Fruit fly (Drosophila melanogaster): ENCODE data around the gene Gr10a.

The Gr10a gene

DNA sequence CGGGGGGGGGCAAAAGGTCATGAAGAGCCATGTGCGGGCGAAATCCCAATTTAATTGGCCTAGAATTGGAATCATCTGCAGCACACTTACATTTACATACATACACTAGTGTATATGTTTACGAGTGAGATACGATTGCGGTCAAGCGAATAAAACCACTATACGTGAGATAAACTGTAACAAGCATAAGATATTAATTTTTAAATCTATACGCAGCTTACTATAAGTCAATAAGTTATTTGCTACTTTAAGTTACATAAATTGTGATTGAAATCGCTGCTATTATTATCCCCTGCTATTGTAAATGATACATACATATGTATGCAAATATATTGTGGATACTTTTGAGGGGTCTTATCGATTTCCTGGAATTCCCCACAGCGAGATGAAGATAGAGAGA, 38.1 kb downstream of the Gr10a start:
- TF ChIP-seq slp2 (GFP tag; optimal IDR thresholded peaks at IDR 0.05) (no peak), CG11560 (tag; IDR thresholded peaks at IDR 0.05) (no peak), danr (GFP tag; IDR thresholded peaks at IDR 0.05) (no peak), Sry-δ (GFP tag; optimal IDR thresholded peaks at IDR 0.05) (no peak), CG2202 (tag; optimal IDR thresholded peaks at IDR 0.05) (no peak), Pdp1 (GFP tag; optimal IDR thresholded peaks at IDR 0.05) (peak in 1 of 2 experiments; percentile 41), klu (GFP tag; IDR thresholded peaks at IDR 0.05) (no peak), Rx (GFP tag; IDR thresholded peaks at IDR 0.05) (no peak), pho (GFP tag; optimal IDR thresholded peaks at IDR 0.05) (no peak), CG33213 (GFP tag; optimal IDR thresholded peaks at IDR 0.05) (no peak), Oaz (GFP tag; IDR thresholded peaks at IDR 0.05) (peak; percentile 40; the same call in 1 of the 2 replicates), CG17802 (tag; optimal IDR thresholded peaks at IDR 0.05) (no peak), CG13424 (tag; optimal IDR thresholded peaks at IDR 0.05) (peak; percentile 63), Xbp1 (GFP tag; optimal IDR thresholded peaks at IDR 0.05) (peak; percentile 19), Ets97D (GFP tag; optimal IDR thresholded peaks at IDR 0.05) (no peak), vfl (GFP tag; optimal IDR thresholded peaks at IDR 0.05) (no peak), Bgb (GFP tag; IDR thresholded peaks at IDR 0.05; ENCODE audit: partially characterized antibody) (no peak), ac (GFP tag; optimal IDR thresholded peaks at IDR 0.05) (no peak), CG4820 (GFP tag; optimal IDR thresholded peaks at IDR 0.05) (no peak), lov (optimal IDR thresholded peaks at IDR 0.05) (no peak), lov (GFP tag; IDR thresholded peaks at IDR 0.05) (no peak), ci (GFP tag; IDR thresholded peaks at IDR 0.05) (peak; percentile 73), ranshi (GFP tag; IDR thresholded peaks at IDR 0.05) (peak; percentile 54; the same call in 1 of the 2 replicates), her (GFP tag; optimal IDR thresholded peaks at IDR 0.05) (no peak), ken (GFP tag; IDR thresholded peaks at IDR 0.05) (no peak), CG18011 (GFP tag; optimal IDR thresholded peaks at IDR 0.05) (no peak), CG16815 (GFP tag; optimal IDR thresholded peaks at IDR 0.05) (no peak), CrebB (tag; optimal IDR thresholded peaks at IDR 0.05) (peak; percentile 21), CG17361 (GFP tag; IDR thresholded peaks at IDR 0.05) (0 out of 3 replicates have a peak, but pooled peaks have one; percentile 22), Doc2 (GFP tag; IDR thresholded peaks at IDR 0.05) (no peak), tgo (GFP tag; IDR thresholded peaks at IDR 0.05) (peak; percentile 48; the same call in 2 of the 3 replicates), CG7271 (tag; optimal IDR thresholded peaks at IDR 0.05) (no peak), insv (GFP tag; optimal IDR thresholded peaks at IDR 0.05) (no peak), CG31224 (GFP tag; IDR thresholded peaks at IDR 0.05) (peak; percentile 45; the same call in 1 of the 2 replicates), CG15479 (GFP tag; optimal IDR thresholded peaks at IDR 0.05) (no peak), Mrtf (GFP tag; IDR thresholded peaks at IDR 0.05) (0 out of 3 replicates have a peak, but pooled peaks have one; percentile 20), hkb (optimal IDR thresholded peaks at IDR 0.05) (no peak), hkb (GFP tag; IDR thresholded peaks at IDR 0.05) (peak; percentile 70), HLH3B (GFP tag; IDR thresholded peaks at IDR 0.05) (peak; percentile 61), bigmax (GFP tag; optimal IDR thresholded peaks at IDR 0.05) (no peak), CG6683 (GFP tag; optimal IDR thresholded peaks at IDR 0.05) (no peak), H2.0 (GFP tag; IDR thresholded peaks at IDR 0.05) (peak; percentile 54), cas (GFP tag; IDR thresholded peaks at IDR 0.05) (no peak), CG2116 (GFP tag; optimal IDR thresholded peaks at IDR 0.05) (no peak), CG15073 (GFP tag; optimal IDR thresholded peaks at IDR 0.05) (no peak), CG6791 (GFP tag; IDR thresholded peaks at IDR 0.05; ENCODE audit: partially characterized antibody) (no peak), Hand (GFP tag; optimal IDR thresholded peaks at IDR 0.05) (peak; percentile 47), pzg (GFP tag; optimal IDR thresholded peaks at IDR 0.05) (no peak), CG12659 (GFP tag; optimal IDR thresholded peaks at IDR 0.05) (no peak), HLH54F (GFP tag; optimal IDR thresholded peaks at IDR 0.05) (no peak), run (tag; optimal IDR thresholded peaks at IDR 0.05) (no peak), jigr1 (GFP tag; IDR thresholded peaks at IDR 0.05) (no peak)
